Fruit fly (Drosophila melanogaster) whole organism, prepupa: ENCODE results near the gene CG13073.

Experiments used
- Blimp-1 ChIP-seq: fragments of 200-800 bp; sonication (Bioruptor generic); optimal IDR thresholded peaks from 3 replicates; lab custom pipeline; 2017; ENCODE audit warnings: missing biosample characterization, missing genetic modification characterization, mild to moderate bottlenecking, moderate library complexity, missing genetic modification reagents
- CG10631 ChIP-seq: fragments of 200-800 bp; sonication (Bioruptor generic); optimal IDR thresholded peaks from 2 replicates; lab custom pipeline; 2016; ENCODE audit warnings: missing biosample characterization, missing genetic modification characterization
- CG10669 ChIP-seq: fragments of 200-800 bp; sonication (Bioruptor generic); optimal IDR thresholded peaks from 3 replicates; lab custom pipeline; 2018; ENCODE audit warnings: missing biosample characterization, mild to moderate bottlenecking, missing genetic modification characterization, moderate library complexity
- CG11294 ChIP-seq: fragments of 200-800 bp; sonication (Bioruptor generic); IDR thresholded peaks from 2 replicates; pipeline ENCODE4 v1.3.6; 2022; ENCODE audit warnings: missing biosample characterization, missing genetic modification characterization
- CG11762 ChIP-seq: fragments of 200-800 bp; sonication (Bioruptor generic); optimal IDR thresholded peaks from 3 replicates; lab custom pipeline; 2016; ENCODE audit warnings: missing biosample characterization, missing genetic modification characterization; ENCODE audit not compliant: insufficient read depth
- CG11902 ChIP-seq: fragments of 200-800 bp; sonication (Bioruptor generic); optimal IDR thresholded peaks from 3 replicates; lab custom pipeline; 2016; ENCODE audit warnings: missing biosample characterization, missing genetic modification characterization
- CG15336 ChIP-seq: fragments of 200-800 bp; sonication (Bioruptor generic); IDR thresholded peaks from 2 replicates; pipeline ENCODE4 v1.3.6; 2022; ENCODE audit warnings: missing biosample characterization, missing genetic modification characterization
- CG16779 ChIP-seq: fragments of 200-800 bp; sonication (Bioruptor generic); optimal IDR thresholded peaks from 3 replicates; lab custom pipeline; 2017; ENCODE audit warnings: missing biosample characterization, mild to moderate bottlenecking, missing genetic modification characterization
- CG32006 ChIP-seq: fragments of 200-800 bp; sonication (Bioruptor generic); optimal IDR thresholded peaks from 3 replicates; lab custom pipeline; 2017; ENCODE audit warnings: missing biosample characterization, mild to moderate bottlenecking, missing genetic modification characterization
- CG34406 ChIP-seq: fragments of 200-800 bp; sonication (Bioruptor generic); optimal IDR thresholded peaks from 3 replicates; lab custom pipeline; 2016; ENCODE audit warnings: missing biosample characterization, missing genetic modification characterization
- CG6163 ChIP-seq: fragments of 200-800 bp; sonication (Bioruptor generic); IDR thresholded peaks from 3 replicates; pipeline ENCODE4 v1.3.6; 2022; ENCODE audit warnings: missing biosample characterization, missing genetic modification characterization
- CG6792 ChIP-seq: fragments of 200-800 bp; sonication (Bioruptor generic); optimal IDR thresholded peaks from 3 replicates; lab custom pipeline; 2016; ENCODE audit warnings: missing biosample characterization, missing genetic modification characterization
- CG6854 ChIP-seq: fragments of 200-800 bp; sonication (Bioruptor generic); optimal IDR thresholded peaks from 2 replicates; lab custom pipeline; 2017; ENCODE audit warnings: missing biosample characterization, mild to moderate bottlenecking, missing genetic modification characterization
- CG7368 ChIP-seq: fragments of 200-800 bp; sonication (Bioruptor generic); optimal IDR thresholded peaks from 3 replicates; lab custom pipeline; 2016; ENCODE audit warnings: missing biosample characterization, missing genetic modification characterization
- CG8119 ChIP-seq: fragments of 200-800 bp; sonication (Bioruptor generic); IDR thresholded peaks from 3 replicates; pipeline ENCODE4 v1.3.6; 2022; ENCODE audit warnings: missing biosample characterization, missing genetic modification characterization
- CG8319 ChIP-seq: fragments of 200-800 bp; sonication (Bioruptor generic); optimal IDR thresholded peaks from 3 replicates; lab custom pipeline; 2016; ENCODE audit warnings: missing biosample characterization, missing genetic modification characterization
- CG9139 ChIP-seq: fragments of 200-800 bp; sonication (Bioruptor generic); optimal IDR thresholded peaks from 3 replicates; lab custom pipeline; 2017; ENCODE audit warnings: missing biosample characterization, mild to moderate bottlenecking, missing genetic modification characterization
- Eip78C ChIP-seq: fragments of 200-800 bp; sonication (Bioruptor generic); peaks from one replicate; lab custom pipeline; 2016; ENCODE audit warnings: missing biosample characterization, missing genetic modification characterization
- Eip93F ChIP-seq: fragments of 200-800 bp; sonication (Bioruptor generic); optimal IDR thresholded peaks from 2 replicates; lab custom pipeline; 2016; ENCODE audit warnings: missing biosample characterization, mild to moderate bottlenecking, missing genetic modification characterization
- Ets21C ChIP-seq: fragments of 200-800 bp; sonication (Bioruptor generic); optimal IDR thresholded peaks from 3 replicates; lab custom pipeline; 2016; ENCODE audit warnings: missing biosample characterization, missing genetic modification characterization
- Ets96B ChIP-seq: fragments of 200-800 bp; optimal IDR thresholded peaks from 2 replicates; lab custom pipeline; 2019; ENCODE audit warnings: missing biosample characterization, mild to moderate bottlenecking, missing genetic modification characterization, moderate library complexity
- Gug ChIP-seq: fragments of 200-800 bp; sonication (Bioruptor generic); IDR thresholded peaks from 2 replicates; pipeline ENCODE4 v1.3.6; 2022; ENCODE audit warnings: missing biosample characterization, missing genetic modification characterization
- Hr38 ChIP-seq: sonication (Bioruptor generic); optimal IDR thresholded peaks from 2 replicates; lab custom pipeline; 2016; ENCODE audit warnings: missing biosample characterization, missing genetic modification characterization
- Hr39 ChIP-seq: fragments of 200-800 bp; sonication (Bioruptor generic); optimal IDR thresholded peaks from 2 replicates; lab custom pipeline; 2016; ENCODE audit warnings: missing biosample characterization, missing genetic modification characterization
- Hr4 ChIP-seq: fragments of 200-800 bp; sonication (Bioruptor generic); optimal IDR thresholded peaks from 3 replicates; lab custom pipeline; 2016; ENCODE audit warnings: missing biosample characterization, missing genetic modification characterization
- Lpt ChIP-seq: fragments of 200-800 bp; sonication (Bioruptor generic); optimal IDR thresholded peaks from 3 replicates; lab custom pipeline; 2016; ENCODE audit warnings: missing biosample characterization, missing genetic modification characterization
- Met ChIP-seq: fragments of 200-800 bp; sonication (Bioruptor generic); optimal IDR thresholded peaks from 3 replicates; lab custom pipeline; 2016; ENCODE audit warnings: missing biosample characterization, missing genetic modification characterization
- Smox ChIP-seq: fragments of 200-800 bp; sonication (Bioruptor generic); optimal IDR thresholded peaks from 3 replicates; lab custom pipeline; 2016; ENCODE audit warnings: missing biosample characterization, missing genetic modification characterization
- Sox102F ChIP-seq: fragments of 200-800 bp; sonication (Bioruptor generic); optimal IDR thresholded peaks from 2 replicates; lab custom pipeline; 2016; ENCODE audit warnings: missing biosample characterization, mild to moderate bottlenecking, missing genetic modification characterization
- Sox15 ChIP-seq: fragments of 200-800 bp; sonication (Bioruptor generic); optimal IDR thresholded peaks from 3 replicates; lab custom pipeline; 2016; ENCODE audit warnings: missing biosample characterization, missing genetic modification characterization
- achi ChIP-seq: fragments of 200-800 bp; sonication (Bioruptor generic); optimal IDR thresholded peaks from 3 replicates; lab custom pipeline; 2016; ENCODE audit warnings: missing biosample characterization, missing genetic modification characterization
- cyc ChIP-seq: fragments of 200-800 bp; sonication (Bioruptor generic); optimal IDR thresholded peaks from 3 replicates; lab custom pipeline; 2016; ENCODE audit warnings: missing biosample characterization, missing genetic modification characterization
- dsx ChIP-seq: fragments of 200-800 bp; optimal IDR thresholded peaks from 3 replicates; lab custom pipeline; 2019; ENCODE audit warnings: missing biosample characterization, mild to moderate bottlenecking, missing genetic modification characterization, moderate library complexity; ENCODE audit not compliant: poor library complexity, severe bottlenecking
- fd59A ChIP-seq: fragments of 200-800 bp; sonication (Bioruptor generic); optimal IDR thresholded peaks from 2 replicates; lab custom pipeline; 2017; ENCODE audit warnings: missing biosample characterization, mild to moderate bottlenecking, missing genetic modification characterization, missing genetic modification reagents
- fd85E ChIP-seq: fragments of 200-800 bp; sonication (Bioruptor generic); optimal IDR thresholded peaks from 3 replicates; lab custom pipeline; 2016; ENCODE audit warnings: missing biosample characterization, missing genetic modification characterization
- fkh ChIP-seq: fragments of 200-800 bp; sonication (Bioruptor generic); optimal IDR thresholded peaks from 3 replicates; lab custom pipeline; 2017; ENCODE audit warnings: missing biosample characterization, mild to moderate bottlenecking, missing genetic modification characterization, moderate library complexity
- lz ChIP-seq: fragments of 200-800 bp; sonication (Bioruptor generic); optimal IDR thresholded peaks from 3 replicates; lab custom pipeline; 2016; ENCODE audit warnings: missing biosample characterization, missing genetic modification characterization
- pdm3 ChIP-seq: fragments of 200-800 bp; sonication (Bioruptor generic); optimal IDR thresholded peaks from 3 replicates; lab custom pipeline; 2016; ENCODE audit warnings: missing biosample characterization, missing genetic modification characterization
- salr ChIP-seq, 2 experiments: fragments of 200-800 bp; sonication (Bioruptor generic); optimal IDR thresholded peaks; 3 replicates each; lab custom pipeline; 2016 to 2018; ENCODE audit warnings: missing biosample characterization in 2 of 2, missing genetic modification characterization in 2 of 2, mild to moderate bottlenecking in 1 of 2
- ss ChIP-seq, 2 experiments: fragments of 200-800 bp; sonication (Bioruptor generic); optimal IDR thresholded peaks; 2 replicates in 1 of 2; 3 replicates in 1 of 2; lab custom pipeline; 2017 to 2018; ENCODE audit warnings: mild to moderate bottlenecking in 2 of 2, missing biosample characterization in 2 of 2, missing genetic modification characterization in 2 of 2, moderate library complexity in 1 of 2
- svp ChIP-seq: fragments of 200-800 bp; sonication (Bioruptor generic); peaks from one replicate; lab custom pipeline; 2016; ENCODE audit warnings: missing biosample characterization, missing genetic modification characterization
- topi ChIP-seq: fragments of 200-800 bp; sonication (Bioruptor generic); optimal IDR thresholded peaks from 3 replicates; lab custom pipeline; 2016; ENCODE audit warnings: missing biosample characterization, missing genetic modification characterization

CG13073 gene

dm6 chr3L:16165356-16166168 lies 51.5 kb downstream of the CG13073 start (continued):
- TF ChIP-seq CG11294 (GFP tag; lab: Robert Waterston, UW), result no peak
- no peak for TF ChIP-seq dsx
- no peak for TF ChIP-seq CG10669 (GFP tag; lab: Kevin White, UChicago)
- TF ChIP-seq Ets96B (tag; lab: Kevin White, UChicago), result no peak
- TF ChIP-seq Lpt (GFP tag; lab: Kevin White, UChicago), result no peak
- TF ChIP-seq CG6163 (GFP tag; lab: Robert Waterston, UW), result no peak
- peak; percentile 49 for TF ChIP-seq cyc (GFP tag; lab: Kevin White, UChicago)
- peak; percentile 35 for TF ChIP-seq CG6792 (GFP tag; lab: Kevin White, UChicago)
- TF ChIP-seq CG32006 (GFP tag; lab: Kevin White, UChicago), result peak; percentile 1
- TF ChIP-seq salr (GFP tag; optimal IDR thresholded peaks at IDR 0.05; lab: Kevin White, UChicago), result no peak
- TF ChIP-seq Sox102F (GFP tag; lab: Kevin White, UChicago), result peak; percentile 72
- TF ChIP-seq Met (GFP tag; lab: Kevin White, UChicago), result peak; percentile 70
- TF ChIP-seq topi (GFP tag; lab: Kevin White, UChicago), result peak; percentile 75
- TF ChIP-seq fd85E (GFP tag; lab: Kevin White, UChicago), result no peak
- TF ChIP-seq Eip78C, result peak; percentile 86
- peak; percentile 18 for TF ChIP-seq achi
- TF ChIP-seq CG9139 (GFP tag; lab: Kevin White, UChicago), result no peak
- TF ChIP-seq Hr39 (GFP tag; lab: Kevin White, UChicago), result peak; percentile 77
- peak; percentile 1 for TF ChIP-seq CG11762 (GFP tag; lab: Kevin White, UChicago)
- peak; percentile 21 for TF ChIP-seq CG7368 (GFP tag; lab: Kevin White, UChicago)
- TF ChIP-seq CG34406 (GFP tag; lab: Kevin White, UChicago), result peak; percentile 42

dm6 chr3L:16164150-16165039 lies 52.7 kb downstream of the CG13073 start, which contains the start of gene CG5151:
Gene CG5151 (minus strand): TSS chr3L:16164701.
- peak; percentile 72 for TF ChIP-seq CG8119 (GFP tag; lab: Robert Waterston, UW)
- peak; percentile 51 to 75 for TF ChIP-seq ss (GFP tag; optimal IDR thresholded peaks at IDR 0.05; lab: Kevin White, UChicago)
- peak; percentile 18 for TF ChIP-seq CG7368 (GFP tag; lab: Kevin White, UChicago)
- TF ChIP-seq svp, result peak; percentile 64
- TF ChIP-seq Sox15 (GFP tag; lab: Kevin White, UChicago), result no peak
- peak; percentile 57 for TF ChIP-seq dsx
- TF ChIP-seq Met (GFP tag; lab: Kevin White, UChicago), result no peak
- TF ChIP-seq CG15336 (GFP tag; lab: Robert Waterston, UW), result no peak; the same call in none of the 2 replicates
- no peak for TF ChIP-seq fd59A (GFP tag; lab: Kevin White, UChicago)
- no peak for TF ChIP-seq fd85E (GFP tag; lab: Kevin White, UChicago)
- TF ChIP-seq fkh (GFP tag; lab: Kevin White, UChicago), result peak; percentile 65
- TF ChIP-seq CG16779 (tag; lab: Kevin White, UChicago), result peak; percentile 17
- peak; percentile 11 for TF ChIP-seq CG10669 (GFP tag; lab: Kevin White, UChicago)
- no peak for TF ChIP-seq Hr38 (GFP tag; lab: Kevin White, UChicago)
- peak; percentile 56 for TF ChIP-seq CG9139 (GFP tag; lab: Kevin White, UChicago)
- TF ChIP-seq CG6163 (GFP tag; lab: Robert Waterston, UW), result peak; percentile 59; the same call in 2 of the 3 replicates
- peak; percentile 8 for TF ChIP-seq Blimp-1 (GFP tag; lab: Kevin White, UChicago)
- no peak for TF ChIP-seq CG8319 (GFP tag; lab: Kevin White, UChicago)
- TF ChIP-seq lz, result no peak
- TF ChIP-seq CG6792 (GFP tag; lab: Kevin White, UChicago), result no peak
- TF ChIP-seq CG11902 (GFP tag; lab: Kevin White, UChicago), result no peak
- peak; percentile 12 for TF ChIP-seq Hr4 (GFP tag; lab: Kevin White, UChicago)
- TF ChIP-seq Gug (GFP tag; lab: Robert Waterston, UW), result no peak
- no peak for TF ChIP-seq Hr39 (GFP tag; lab: Kevin White, UChicago)
- no peak for TF ChIP-seq cyc (GFP tag; lab: Kevin White, UChicago)
- TF ChIP-seq topi (GFP tag; lab: Kevin White, UChicago), result peak; percentile 30
- 0 out of 2 replicates have a peak, but pooled peaks have one; percentile 19 for TF ChIP-seq CG11294 (GFP tag; lab: Robert Waterston, UW)
- TF ChIP-seq pdm3 (GFP tag; lab: Kevin White, UChicago), result no peak
- TF ChIP-seq CG10631 (GFP tag; lab: Kevin White, UChicago), result no peak
- TF ChIP-seq Smox (GFP tag; lab: Kevin White, UChicago), result peak; percentile 33
- TF ChIP-seq CG11762 (GFP tag; lab: Kevin White, UChicago), result no peak
- TF ChIP-seq achi, result peak; percentile 28
- TF ChIP-seq Ets21C (GFP tag; lab: Kevin White, UChicago), result no peak
- TF ChIP-seq Eip93F (GFP tag; lab: Kevin White, UChicago), result peak; percentile 57
- TF ChIP-seq Lpt (GFP tag; lab: Kevin White, UChicago), result peak; percentile 21
- no peak for TF ChIP-seq CG34406 (GFP tag; lab: Kevin White, UChicago)
- peak; percentile 75 for TF ChIP-seq CG6854
- TF ChIP-seq Ets96B (tag; lab: Kevin White, UChicago), result peak; percentile 41
